Worm (Caenorhabditis elegans): ENCODE measurements around the gene egl-44.

DNA sequence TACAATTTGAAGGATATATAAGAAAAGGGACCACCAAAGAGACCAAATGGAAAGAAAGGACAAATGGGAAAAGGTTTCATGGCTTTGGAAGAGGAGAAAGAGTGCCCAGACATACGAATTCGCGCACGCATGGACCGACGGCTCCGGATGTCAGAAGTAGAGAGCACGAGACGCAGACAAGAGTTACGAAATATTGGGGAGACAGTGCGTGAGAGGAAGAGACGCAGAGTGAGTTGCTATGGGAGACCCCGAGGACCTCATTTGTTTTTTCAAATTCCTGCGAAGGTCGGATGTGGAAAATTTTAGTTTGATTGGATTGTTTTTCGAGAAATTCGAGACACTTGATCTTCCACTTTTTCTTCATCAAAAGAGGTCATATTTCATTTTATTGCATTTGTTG, 38.0 kb downstream of the egl-44 start:
- TF ChIP-seq klf-2 (GFP tag; conservative IDR thresholded peaks at IDR 0.05) (no peak), ztf-23 (GFP tag; IDR thresholded peaks at IDR 0.05) (no peak)

Data from whole organism, midembryonic.